Worm (Caenorhabditis elegans): ENCODE data around the gene srd-11.

srd-11 gene

ce11 chrV:13619752-13620151, at the start of gene srd-11:
Gene srd-11 (minus strand): TSS chrV:13619852.
- no peak for TF ChIP-seq egl-43 (GFP tag; IDR thresholded peaks at IDR 0.05)
- TF ChIP-seq unc-62 (GFP tag; optimal IDR thresholded peaks at IDR 0.05 in 1 of 2) = no peak
- no peak for TF ChIP-seq unc-62 (tag; optimal IDR thresholded peaks at IDR 0.05)
- no peak for TF ChIP-seq lir-3 (tag; optimal IDR thresholded peaks at IDR 0.05)
- no peak for TF ChIP-seq ztf-7 (tag; optimal IDR thresholded peaks at IDR 0.05)
- TF ChIP-seq arid-1 (GFP tag; conservative IDR thresholded peaks at IDR 0.05) = no peak
- TF ChIP-seq F49E8.2 (tag; optimal IDR thresholded peaks at IDR 0.05; ENCODE audit: borderline replicate concordance) = no peak
- no peak for TF ChIP-seq skn-1 (tag; optimal IDR thresholded peaks at IDR 0.05)
- no peak for TF ChIP-seq pqm-1 (tag; optimal IDR thresholded peaks at IDR 0.05)
- no peak for TF ChIP-seq lin-15B (tag; optimal IDR thresholded peaks at IDR 0.05)
- no peak for TF ChIP-seq nhr-6 (tag; optimal IDR thresholded peaks at IDR 0.05)
- TF ChIP-seq tag-97 (GFP tag; IDR thresholded peaks at IDR 0.05) = no peak
- TF ChIP-seq hmg-1.1 (GFP tag; IDR thresholded peaks at IDR 0.05) = no peak
- no peak for TF ChIP-seq snpc-4 (tag; optimal IDR thresholded peaks at IDR 0.05)
- TF ChIP-seq Y75B8A.6 (GFP tag; IDR thresholded peaks at IDR 0.05) = no peak
- no peak for TF ChIP-seq lin-13 (GFP tag; optimal IDR thresholded peaks at IDR 0.05)
- no peak for TF ChIP-seq ceh-62 (tag; optimal IDR thresholded peaks at IDR 0.05)
- no peak for TF ChIP-seq ceh-32 (tag; optimal IDR thresholded peaks at IDR 0.05; ENCODE audit: poor library complexity)
- no peak for TF ChIP-seq ZK546.5 (tag; optimal IDR thresholded peaks at IDR 0.05)
- TF ChIP-seq zfp-3 (GFP tag; conservative IDR thresholded peaks at IDR 0.05) = no peak
- no peak for TF ChIP-seq ZK337.2 (GFP tag; IDR thresholded peaks at IDR 0.05)

DNA sequence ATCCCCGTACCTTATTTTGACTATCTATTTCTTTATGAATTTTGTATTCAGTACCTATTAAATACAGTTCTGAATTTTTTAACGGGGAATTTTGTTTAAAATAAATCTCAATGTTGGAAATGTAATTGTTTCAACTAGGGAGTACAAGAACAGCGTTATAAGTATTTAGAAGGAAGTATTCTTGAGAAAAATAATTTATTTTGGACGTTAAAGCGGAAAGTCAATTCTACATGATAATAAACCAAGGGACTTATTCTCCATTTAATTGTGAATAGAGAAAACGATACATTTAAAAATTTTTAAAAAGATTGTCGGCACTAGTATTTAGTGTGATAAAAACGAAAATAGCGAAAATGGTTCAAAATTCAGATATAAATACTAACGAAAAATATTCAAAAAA, 49.5 kb upstream of the srd-11 start:
- no peak for TF ChIP-seq lin-29 (GFP tag; IDR thresholded peaks at IDR 0.05)
- no peak for TF ChIP-seq nhr-48 (tag; optimal IDR thresholded peaks at IDR 0.05)
- no peak for TF ChIP-seq T26A8.4 (GFP tag; IDR thresholded peaks at IDR 0.05)
- peak; percentile 80 for TF ChIP-seq aha-1 (tag)
- TF ChIP-seq unc-130 (GFP tag; optimal IDR thresholded peaks at IDR 0.05) = peak; percentile 26
- 0 out of 2 replicates have a peak, but pooled peaks have one; percentile 34 for TF ChIP-seq snpc-1.2 (GFP tag; IDR thresholded peaks at IDR 0.05)
- TF ChIP-seq lim-7 (GFP tag; IDR thresholded peaks at IDR 0.05) = no peak
- peak; percentile 63 for TF ChIP-seq lin-38 (GFP tag; IDR thresholded peaks at IDR 0.05)
- TF ChIP-seq vab-7 (GFP tag; IDR thresholded peaks at IDR 0.05) = no peak
- peak; percentile 66 for TF ChIP-seq F49E8.2 (tag; optimal IDR thresholded peaks at IDR 0.05; ENCODE audit: borderline replicate concordance)
- TF ChIP-seq mep-1 (tag; optimal IDR thresholded peaks at IDR 0.05) = peak; percentile 29
- 0 out of 2 replicates have a peak, but pooled peaks have one; percentile 30 for TF ChIP-seq Y105C5A.15 (GFP tag; IDR thresholded peaks at IDR 0.05)
- TF ChIP-seq gei-8 (GFP tag; optimal IDR thresholded peaks at IDR 0.05) = no peak
- TF ChIP-seq pha-4 (GFP tag; IDR thresholded peaks at IDR 0.05) = peak; percentile 51; the same call in 1 of the 2 replicates
- TF ChIP-seq pha-4 (tag; optimal IDR thresholded peaks at IDR 0.05) = no peak

- TF ChIP-seq set-16 (GFP tag; IDR thresholded peaks at IDR 0.05) (peak; percentile 93), D1046.2 (GFP tag; IDR thresholded peaks at IDR 0.05) (peak; percentile 33; the same call in 1 of the 2 replicates), ces-1 (GFP tag; optimal IDR thresholded peaks at IDR 0.05) (no peak), tra-1 (GFP tag; IDR thresholded peaks at IDR 0.05) (no peak), ceh-32 (tag; optimal IDR thresholded peaks at IDR 0.05; ENCODE audit: poor library complexity) (no peak), nhr-42 (GFP tag; IDR thresholded peaks at IDR 0.05) (no peak), F44E2.7 (GFP tag; IDR thresholded peaks at IDR 0.05) (0 out of 2 replicates have a peak, but pooled peaks have one; percentile 36)
Measured at ce11 chrV:13668337-13668736, 48.7 kb upstream of the srd-11 start.

All from whole organism, L4 larva.